Worm (Caenorhabditis elegans): ENCODE results near the gene F16H6.8.

F16H6.8 gene

DNA sequence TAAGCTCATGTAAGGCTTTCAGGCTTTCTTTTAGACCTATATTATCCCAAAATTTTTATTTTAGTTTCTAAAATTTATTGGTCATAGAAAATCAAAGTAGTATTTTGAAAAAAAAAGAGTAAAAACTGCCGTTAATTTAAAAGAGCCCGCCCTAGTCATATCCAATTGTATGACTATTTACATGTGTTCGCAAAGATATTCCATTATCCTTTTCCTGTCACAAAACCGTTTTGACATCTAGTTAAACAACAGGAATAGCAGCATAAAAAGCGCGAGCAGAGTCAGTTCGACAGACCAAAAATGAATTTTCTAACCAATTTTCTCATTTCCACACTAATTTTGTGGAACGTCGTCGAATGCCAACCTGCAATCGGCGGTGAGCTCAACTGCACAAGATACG, 21.1 kb downstream of the F16H6.8 start, which contains the start of gene F16H6.3:
Gene F16H6.3 (plus strand): TSS at position 301 of the 400 bp plus-strand sequence.
- no peak for TF ChIP-seq dmd-9 (GFP tag; IDR thresholded peaks at IDR 0.05)
- TF ChIP-seq snpc-1.2 (GFP tag; IDR thresholded peaks at IDR 0.05) = no peak
- no peak for TF ChIP-seq ztf-11 (tag; optimal IDR thresholded peaks at IDR 0.05)
- no peak for TF ChIP-seq ZK337.2 (GFP tag; IDR thresholded peaks at IDR 0.05)
- no peak for TF ChIP-seq F10B5.3 (tag; optimal IDR thresholded peaks at IDR 0.05)
- no peak for TF ChIP-seq zfp-2 (tag; optimal IDR thresholded peaks at IDR 0.05)

DNA sequence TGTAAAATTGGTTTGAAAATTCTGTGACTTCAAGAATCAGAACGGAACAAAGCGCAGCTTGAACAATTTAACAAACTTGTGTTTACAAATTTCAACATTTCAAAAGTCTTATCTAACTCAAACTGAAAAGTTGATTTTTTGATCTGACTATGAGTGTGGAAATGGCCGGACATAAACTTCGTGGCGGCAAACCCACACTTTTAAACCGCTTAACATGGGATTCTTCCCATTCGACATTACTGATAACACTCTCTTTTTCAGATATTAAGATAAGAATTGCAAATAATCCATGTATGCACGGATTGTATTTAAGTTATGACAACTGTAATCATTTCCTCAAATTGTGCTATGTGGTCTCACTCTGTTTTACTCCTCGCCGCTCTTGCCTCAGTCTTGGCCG, 24.9 kb downstream of the F16H6.8 start, which contains the start of gene clec-42:
Gene clec-42 (plus strand): TSS at position 285 of the 400 bp plus-strand sequence.
- TF ChIP-seq nhr-48 (tag; optimal IDR thresholded peaks at IDR 0.05) (no peak), nhr-28 (tag; optimal IDR thresholded peaks at IDR 0.05) (peak; percentile 38), pqm-1 (tag; optimal IDR thresholded peaks at IDR 0.05) (peak; percentile 35)

DNA sequence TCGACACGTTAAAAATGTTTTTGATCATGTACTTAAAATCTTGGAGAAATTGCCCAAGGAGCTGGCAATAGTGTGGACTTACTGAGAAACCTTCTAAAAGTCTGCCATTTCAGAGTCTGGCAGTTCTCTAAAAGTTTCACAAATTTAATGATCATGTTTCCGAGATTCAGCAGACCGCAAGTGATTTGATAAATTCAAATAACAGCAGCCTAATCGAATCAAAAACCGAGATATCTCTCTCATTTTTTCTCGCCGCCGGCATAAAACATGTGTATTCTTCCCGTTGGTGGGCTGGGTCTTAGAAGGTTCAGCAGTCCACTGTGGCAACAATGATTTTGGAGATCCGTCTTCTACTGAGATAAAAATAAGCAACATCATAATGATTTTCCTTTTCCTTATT, 26.9 kb downstream of the F16H6.8 start, which contains the start of gene clec-246:
Gene clec-246 (plus strand): TSS at position 301 of the 400 bp plus-strand sequence.
- TF ChIP-seq madf-5 (GFP tag; IDR thresholded peaks at IDR 0.05) (no peak), nhr-111 (GFP tag; optimal IDR thresholded peaks at IDR 0.05) (no peak), nhr-48 (tag; optimal IDR thresholded peaks at IDR 0.05) (no peak), ZK337.2 (GFP tag; IDR thresholded peaks at IDR 0.05) (no peak), mep-1 (tag; optimal IDR thresholded peaks at IDR 0.05) (no peak), lin-13 (GFP tag; optimal IDR thresholded peaks at IDR 0.05) (no peak), mxl-3 (GFP tag; optimal IDR thresholded peaks at IDR 0.05) (no peak)

DNA sequence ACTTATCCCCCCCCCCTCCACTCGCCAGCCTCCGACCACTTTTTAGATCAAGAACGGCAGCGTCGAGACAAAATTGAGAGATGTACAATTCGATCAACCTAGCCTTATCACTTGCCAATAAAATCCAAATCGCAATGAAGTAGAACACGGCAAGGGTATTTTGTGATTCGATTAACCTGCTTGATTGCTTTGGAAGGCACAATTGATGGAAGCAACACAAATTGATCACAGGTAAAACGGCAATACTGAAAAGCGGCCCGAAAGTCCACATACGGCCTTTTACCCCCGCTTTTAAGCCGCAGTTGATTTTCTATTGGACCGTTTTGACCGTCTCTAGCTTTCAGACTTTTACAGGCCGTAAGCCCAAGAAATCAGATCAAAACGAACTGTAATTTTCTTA, 27.7 kb downstream of the F16H6.8 start, which contains the start of gene clec-245:
Gene clec-245 (minus strand): TSS at position 101 of the 400 bp plus-strand sequence.
- TF ChIP-seq aha-1 (tag) (peak; percentile 84), nhr-25 (tag; optimal IDR thresholded peaks at IDR 0.05; ENCODE audit: borderline replicate concordance, insufficient read depth) (no peak), ceh-62 (tag; optimal IDR thresholded peaks at IDR 0.05) (no peak), unc-62 (GFP tag; optimal IDR thresholded peaks at IDR 0.05 in 1 of 2) (no peak), unc-62 (tag; optimal IDR thresholded peaks at IDR 0.05) (no peak)

DNA sequence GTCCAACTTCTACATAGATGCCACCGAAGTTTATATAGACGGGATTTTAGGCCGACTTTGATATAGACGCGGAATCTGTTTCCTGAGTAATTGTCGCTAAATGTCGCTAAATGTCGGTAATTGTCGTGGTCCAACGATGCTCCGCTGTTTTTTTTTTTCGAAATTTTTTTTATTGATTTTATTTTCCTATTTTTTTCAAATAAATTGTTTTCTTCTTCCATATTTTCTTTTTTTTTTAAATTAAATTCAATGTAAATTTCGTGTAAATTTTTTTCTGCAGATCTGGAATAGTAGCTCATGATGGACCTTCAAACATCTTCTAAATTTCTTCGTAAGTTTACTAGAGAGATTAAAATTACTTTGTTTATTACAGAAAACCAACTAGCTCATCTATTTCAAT, 31.2 kb downstream of the F16H6.8 start, which contains the start of gene C31G12.3:
Gene C31G12.3 (plus strand): TSS at position 301 of the 400 bp plus-strand sequence.
- TF ChIP-seq daf-12 (tag; optimal IDR thresholded peaks at IDR 0.05) (no peak), egl-27 (tag; optimal IDR thresholded peaks at IDR 0.05) (no peak), zip-2 (tag; optimal IDR thresholded peaks at IDR 0.05) (no peak), ZK546.5 (tag; optimal IDR thresholded peaks at IDR 0.05) (no peak), dmd-8 (GFP tag; IDR thresholded peaks at IDR 0.05) (no peak), madf-9 (GFP tag; conservative IDR thresholded peaks at IDR 0.05) (no peak), nhr-42 (GFP tag; IDR thresholded peaks at IDR 0.05) (no peak)

DNA sequence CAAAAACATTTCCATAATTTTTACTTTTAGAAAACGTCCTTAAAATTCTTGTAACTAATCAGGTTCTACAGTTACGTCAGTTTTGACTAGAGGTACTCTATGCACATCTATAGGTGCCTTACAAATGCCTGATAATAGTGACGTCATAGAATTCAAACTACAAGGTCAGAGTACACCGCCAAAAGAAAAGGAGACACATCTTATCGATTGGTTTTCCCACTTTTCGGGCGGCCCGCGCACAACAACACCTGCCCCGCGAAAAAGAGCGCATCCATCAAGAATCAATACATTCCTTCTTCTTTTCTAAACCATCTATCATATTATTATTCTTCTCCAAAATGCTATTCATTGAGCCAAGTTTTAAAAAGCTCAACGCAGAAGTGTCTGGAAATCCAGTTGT, 36.4 kb downstream of the F16H6.8 start, which contains the start of gene C31G12.1:
Gene C31G12.1 (plus strand): TSS at position 301 of the 400 bp plus-strand sequence.
- TF ChIP-seq lsy-2 (tag; optimal IDR thresholded peaks at IDR 0.05) (no peak), lin-1 (GFP tag; IDR thresholded peaks at IDR 0.05) (no peak)

DNA sequence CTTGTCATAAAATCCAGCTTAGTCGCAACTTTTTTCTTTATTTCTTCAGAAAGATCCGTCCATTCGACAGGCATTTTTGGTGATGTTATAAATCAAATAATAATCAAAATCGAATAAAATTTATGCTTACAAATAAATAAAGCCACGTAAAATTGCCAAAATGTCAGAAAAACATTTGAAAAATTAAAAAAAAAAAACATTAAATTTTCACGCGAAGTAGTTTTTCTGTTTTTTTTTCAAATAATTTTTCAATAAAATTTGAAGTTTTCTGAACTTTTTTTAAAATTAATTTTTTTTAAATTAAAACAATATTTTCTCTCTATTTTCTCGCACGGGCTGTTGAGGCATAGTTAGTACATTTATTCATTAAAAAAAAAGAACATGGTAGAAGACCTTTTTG, 37.4 kb downstream of the F16H6.8 start, which contains the start of gene C31G12.4:
Gene C31G12.4 (minus strand): TSS at position 101 of the 400 bp plus-strand sequence.
- TF ChIP-seq nhr-76 (tag; optimal IDR thresholded peaks at IDR 0.05) (no peak), pha-4 (GFP tag; IDR thresholded peaks at IDR 0.05) (no peak), pha-4 (tag; optimal IDR thresholded peaks at IDR 0.05) (no peak), duxl-1 (tag; optimal IDR thresholded peaks at IDR 0.05; ENCODE audit: poor library complexity) (no peak), madf-5 (GFP tag; IDR thresholded peaks at IDR 0.05) (no peak), egl-27 (tag; optimal IDR thresholded peaks at IDR 0.05) (no peak), hif-1 (tag; optimal IDR thresholded peaks at IDR 0.05) (no peak), snpc-1.2 (GFP tag; IDR thresholded peaks at IDR 0.05) (no peak), Y105C5A.15 (GFP tag; IDR thresholded peaks at IDR 0.05) (no peak), fkh-10 (GFP tag; optimal IDR thresholded peaks at IDR 0.05) (no peak)

All from whole organism, L4 larva.